Fruit fly (Drosophila melanogaster) whole organism: ENCODE measurements around the gene Osi7.

Source experiments
- CG8478 ChIP-seq: fragments of >200 bp; optimal IDR thresholded peaks from 2 replicates; lab custom pipeline; 2018; ENCODE audit warnings: inconsistent platforms
- Dll ChIP-seq: fragments of >200 bp; optimal IDR thresholded peaks from 2 replicates; lab custom pipeline; 2017
- EcR ChIP-seq, 2 experiments: fragments of >200 bp; optimal IDR thresholded peaks; 2 replicates each; lab custom pipeline; 2017; ENCODE audit warnings: missing biosample characterization in 2 of 2, missing genetic modification characterization in 2 of 2, missing genetic modification reagents in 2 of 2
- pan ChIP-seq: fragments of >200 bp; optimal IDR thresholded peaks from 2 replicates; lab custom pipeline; 2017
- psq ChIP-seq: fragments of >200 bp; optimal IDR thresholded peaks from 2 replicates; lab custom pipeline; 2017
- usp ChIP-seq: fragments of >200 bp; optimal IDR thresholded peaks from 2 replicates; lab custom pipeline; 2017; ENCODE audit warnings: missing biosample characterization, missing genetic modification characterization, mixed read lengths

The Osi7 gene

DNA sequence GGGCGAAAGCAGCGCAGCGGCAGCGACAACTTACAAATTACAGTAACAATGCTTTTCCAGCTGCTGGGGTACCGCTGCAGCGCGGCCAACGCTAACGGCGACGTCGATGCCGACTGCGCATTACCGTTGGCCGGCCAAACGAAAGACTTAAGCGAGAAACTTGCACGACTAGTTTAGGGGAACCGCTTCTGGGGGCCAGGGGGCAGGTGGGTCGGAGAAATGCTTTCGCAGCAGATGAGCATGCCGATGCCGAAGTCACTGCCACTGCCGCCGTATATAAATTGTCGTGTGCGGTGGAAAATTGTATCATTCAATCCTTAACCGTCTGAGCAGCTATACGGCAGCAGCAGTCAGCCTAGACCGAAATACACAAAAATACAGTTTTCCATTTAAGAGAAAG is at the start of gene Osi7:
Gene Osi7, plus strand, starts transcription at position 301 of the 400 bp plus-strand sequence.
- TF ChIP-seq pan (lab: Kevin White, UChicago), result no peak
- no peak for TF ChIP-seq psq
- TF ChIP-seq EcR (GFP tag; optimal IDR thresholded peaks at IDR 0.05; lab: Kevin White, UChicago), result no peak
- TF ChIP-seq CG8478, result no peak
- TF ChIP-seq Dll (lab: Kevin White, UChicago), result no peak
- no peak for TF ChIP-seq usp (GFP tag; lab: Kevin White, UChicago)

DNA sequence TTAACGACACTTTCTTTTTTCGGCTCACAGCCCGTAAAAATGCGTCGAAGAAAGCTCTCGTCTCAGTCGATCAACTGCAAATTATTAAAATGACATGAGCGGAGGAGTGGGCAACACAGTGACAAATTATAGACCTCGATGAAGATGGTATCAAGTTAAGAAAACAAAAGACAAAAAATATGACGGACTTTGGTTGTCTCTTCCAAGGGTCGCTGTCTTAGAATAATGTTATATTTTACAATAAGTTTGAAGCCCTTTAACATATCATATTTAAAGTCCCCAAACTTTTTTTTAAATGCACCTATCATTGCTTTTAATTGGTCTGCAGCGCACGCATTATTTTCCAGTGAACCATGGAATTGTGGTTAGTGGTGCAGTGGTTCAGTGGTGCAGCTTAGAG is 49.1 kb upstream of the Osi7 start:
- TF ChIP-seq Dll (lab: Kevin White, UChicago), result no peak
- no peak for TF ChIP-seq pan (lab: Kevin White, UChicago)
- TF ChIP-seq psq, result no peak
- TF ChIP-seq usp (GFP tag; lab: Kevin White, UChicago), result no peak
- no peak for TF ChIP-seq CG8478
- TF ChIP-seq EcR (GFP tag; optimal IDR thresholded peaks at IDR 0.05; lab: Kevin White, UChicago), result no peak

dm6 chr3R:6203000-6203399 is 45.8 kb upstream of the Osi7 start:
- TF ChIP-seq psq (no peak), Dll (lab: Kevin White, UChicago) (no peak), usp (GFP tag; lab: Kevin White, UChicago) (no peak)

dm6 chr3R:6209073-6209472 is 39.7 kb upstream of the Osi7 start, which contains the start of gene Osi2:
Gene Osi2 (plus strand): TSS chr3R:6209373.
- TF ChIP-seq EcR (GFP tag; optimal IDR thresholded peaks at IDR 0.05; lab: Kevin White, UChicago) (no peak), usp (GFP tag; lab: Kevin White, UChicago) (no peak), pan (lab: Kevin White, UChicago) (no peak), psq (no peak), Dll (lab: Kevin White, UChicago) (no peak), CG8478 (no peak)

dm6 chr3R:6210266-6211040 is 38.3 kb upstream of the Osi7 start:
- no peak for TF ChIP-seq pan (lab: Kevin White, UChicago)
- TF ChIP-seq usp (GFP tag; lab: Kevin White, UChicago), result no peak
- no peak for TF ChIP-seq Dll (lab: Kevin White, UChicago)
- no peak for TF ChIP-seq CG8478
- TF ChIP-seq EcR (GFP tag; optimal IDR thresholded peaks at IDR 0.05; lab: Kevin White, UChicago), result no peak
- no peak for TF ChIP-seq psq

- TF ChIP-seq Dll (lab: Kevin White, UChicago), result no peak
- TF ChIP-seq CG8478, result no peak
- TF ChIP-seq psq, result no peak
- TF ChIP-seq EcR (GFP tag; optimal IDR thresholded peaks at IDR 0.05; lab: Kevin White, UChicago), result no peak
- no peak for TF ChIP-seq usp (GFP tag; lab: Kevin White, UChicago)
- TF ChIP-seq pan (lab: Kevin White, UChicago), result no peak
Measured at dm6 chr3R:6211041-6211377, 37.8 kb upstream of the Osi7 start.

- no peak for TF ChIP-seq pan (lab: Kevin White, UChicago)
- no peak for TF ChIP-seq Dll (lab: Kevin White, UChicago)
- no peak for TF ChIP-seq CG8478
- no peak for TF ChIP-seq EcR (GFP tag; optimal IDR thresholded peaks at IDR 0.05; lab: Kevin White, UChicago)
- no peak for TF ChIP-seq psq
- TF ChIP-seq usp (GFP tag; lab: Kevin White, UChicago), result no peak
Measured at dm6 chr3R:6214227-6214626, 34.6 kb upstream of the Osi7 start.

DNA sequence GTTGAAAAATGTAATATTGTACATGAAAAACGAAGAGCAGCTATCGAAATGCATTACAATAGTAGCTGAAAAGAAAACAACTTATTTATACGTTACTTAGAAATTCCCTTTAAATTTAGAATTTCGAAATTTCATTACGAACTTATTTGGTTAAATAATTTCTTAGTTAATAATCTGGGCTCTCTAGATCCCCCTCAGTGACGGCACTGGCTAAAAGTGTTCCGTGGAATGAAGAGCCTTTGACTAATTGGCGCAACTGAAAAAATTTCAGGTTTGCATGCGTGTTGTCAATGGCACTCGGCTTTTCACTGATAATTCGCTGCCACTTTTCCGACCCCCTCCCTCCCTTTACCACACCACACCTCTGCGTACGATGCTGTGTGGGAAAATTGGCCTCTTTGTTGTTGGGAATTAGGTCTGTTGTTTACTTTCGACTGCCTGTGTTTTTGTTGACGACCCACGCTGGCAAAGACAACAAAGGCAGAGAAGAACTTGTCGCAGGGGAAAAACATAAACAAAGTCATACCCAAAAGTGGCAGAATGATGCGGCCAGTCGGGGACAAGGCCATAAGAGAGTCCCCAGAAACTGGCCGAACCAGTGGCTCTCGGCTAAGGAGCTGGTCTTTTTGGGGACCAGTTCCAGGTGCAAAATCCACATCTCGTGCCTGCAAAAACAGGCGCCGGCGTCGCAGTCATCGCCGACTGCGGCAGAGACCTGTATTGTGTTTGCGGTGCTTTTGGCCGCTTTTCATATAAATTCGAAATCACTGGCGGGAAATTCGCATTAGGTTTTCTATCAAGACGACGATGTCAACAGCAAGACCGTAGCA is 33.5 kb upstream of the Osi7 start, which contains the start of gene Osi3:
Gene Osi3, plus strand, starts transcription at position 780 of the 830 bp plus-strand sequence.
- TF ChIP-seq EcR (GFP tag; optimal IDR thresholded peaks at IDR 0.05; lab: Kevin White, UChicago), result no peak

- TF ChIP-seq Dll (lab: Kevin White, UChicago) (no peak), pan (lab: Kevin White, UChicago) (no peak), psq (no peak), usp (GFP tag; lab: Kevin White, UChicago) (no peak), CG8478 (no peak), EcR (GFP tag; optimal IDR thresholded peaks at IDR 0.05; lab: Kevin White, UChicago) (no peak)
Measured at dm6 chr3R:6221681-6222080, 27.1 kb upstream of the Osi7 start, which contains the start of gene Osi4. Gene Osi4 (minus strand): TSS chr3R:6221781.

DNA sequence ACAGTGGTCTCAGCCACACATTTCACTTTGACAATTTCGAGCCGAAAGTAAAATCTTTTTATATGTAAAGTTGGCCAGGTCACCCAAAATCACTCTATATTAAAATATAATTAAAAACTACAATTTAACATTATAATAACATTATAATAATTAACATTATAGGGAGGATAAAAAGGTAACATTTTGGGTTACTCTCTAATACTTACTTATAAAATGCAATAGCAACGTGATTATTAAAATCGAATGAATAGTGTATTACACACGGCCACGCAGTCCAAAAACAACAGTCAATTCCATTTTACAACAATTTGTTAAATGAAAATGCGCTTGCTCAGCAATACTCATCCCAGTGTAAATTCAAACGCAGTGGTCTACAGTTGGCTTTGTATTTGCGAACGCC is 26.7 kb upstream of the Osi7 start:
- TF ChIP-seq CG8478 (no peak), Dll (lab: Kevin White, UChicago) (no peak), pan (lab: Kevin White, UChicago) (no peak), psq (no peak)

DNA sequence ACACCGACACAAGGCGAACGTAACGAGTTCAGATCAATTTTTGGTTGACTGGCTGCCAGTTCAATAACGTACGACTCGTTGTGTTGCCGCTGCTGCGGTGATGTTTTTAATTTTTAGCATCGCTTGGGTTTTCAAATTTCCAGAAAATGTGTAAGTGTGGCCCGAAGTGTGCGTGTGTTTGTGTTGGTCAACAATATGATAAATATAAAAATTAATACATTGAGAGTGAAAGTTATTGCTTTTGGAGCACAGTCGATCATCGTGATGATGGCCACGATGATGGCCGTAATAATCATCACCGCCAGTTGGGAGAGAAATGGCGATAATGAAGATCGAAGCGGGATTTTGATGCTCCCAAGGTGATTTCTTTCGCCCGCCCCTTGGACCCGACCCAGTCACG is 22.6 kb upstream of the Osi7 start:
- no peak for TF ChIP-seq CG8478
- TF ChIP-seq EcR (GFP tag; optimal IDR thresholded peaks at IDR 0.05; lab: Kevin White, UChicago), result no peak
- TF ChIP-seq psq, result no peak
- TF ChIP-seq Dll (lab: Kevin White, UChicago), result no peak
- TF ChIP-seq usp (GFP tag; lab: Kevin White, UChicago), result no peak
- TF ChIP-seq pan (lab: Kevin White, UChicago), result no peak

- TF ChIP-seq Dll (lab: Kevin White, UChicago), result no peak
- no peak for TF ChIP-seq psq
- no peak for TF ChIP-seq usp (GFP tag; lab: Kevin White, UChicago)
- no peak for TF ChIP-seq CG8478
Measured at dm6 chr3R:6226997-6227562, 21.7 kb upstream of the Osi7 start, which contains the start of gene Osi5. Gene Osi5 (plus strand): TSS chr3R:6227512.
